Worm (Caenorhabditis elegans): ENCODE measurements around the gene T14G8.2.

T14G8.2 gene

DNA sequence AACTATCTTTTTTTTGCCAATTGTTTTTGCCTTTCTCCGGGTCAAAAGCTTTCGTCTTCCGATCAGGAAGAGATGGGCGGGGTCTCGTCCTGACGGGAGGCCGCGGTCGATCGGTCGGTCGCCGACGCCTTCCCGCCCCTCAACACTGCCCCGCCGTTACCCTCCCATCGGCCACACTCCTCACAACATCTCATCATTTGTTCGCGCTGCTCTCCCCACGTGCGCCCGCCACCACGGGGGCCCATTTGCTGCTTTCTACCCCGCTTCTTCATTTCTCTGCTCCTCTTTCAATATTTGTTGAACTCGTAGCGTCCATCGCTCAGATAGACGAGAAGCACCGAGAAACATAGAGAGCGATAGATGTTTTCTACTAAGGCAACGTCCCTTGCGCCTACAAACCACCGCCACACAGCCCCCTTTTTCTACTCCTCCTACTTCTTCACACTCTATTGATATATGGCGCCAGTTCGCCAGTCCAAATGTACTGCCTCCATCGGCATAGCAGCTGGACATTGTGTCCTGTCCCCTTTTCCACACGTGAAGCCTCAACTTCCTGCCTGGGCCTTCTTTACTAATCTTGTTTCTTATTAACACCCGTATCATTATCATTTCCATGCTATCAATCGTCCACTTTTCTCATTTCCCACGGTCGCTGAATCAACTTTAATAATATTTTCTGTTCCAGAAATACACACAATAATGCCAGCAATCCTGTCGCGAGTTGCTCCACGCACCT, 19.2 kb downstream of the T14G8.2 start, which contains the start of gene bcat-1 (continued):
- no peak for TF ChIP-seq egl-27 (tag; optimal IDR thresholded peaks at IDR 0.05)

DNA sequence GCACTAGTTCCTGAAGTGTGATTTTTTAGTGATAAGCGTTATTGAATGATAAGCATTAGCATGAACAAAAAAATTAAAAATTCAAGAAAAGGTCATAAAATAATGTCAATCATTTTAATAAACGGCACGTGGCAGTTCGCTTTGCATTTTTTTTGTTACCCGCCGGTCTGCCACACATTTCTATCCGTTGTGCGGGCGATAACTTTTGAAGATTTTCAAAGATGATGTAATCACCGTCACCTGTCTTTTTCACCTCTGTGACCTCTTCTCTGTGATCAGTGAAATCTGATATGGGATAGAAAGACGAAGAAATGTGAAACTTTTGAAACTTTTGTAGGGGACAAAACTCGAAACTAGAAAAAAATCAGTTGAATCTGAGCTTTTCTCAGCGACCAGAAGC, 20.1 kb downstream of the T14G8.2 start:
- TF ChIP-seq isw-1 (GFP tag; IDR thresholded peaks at IDR 0.05) (no peak), blmp-1 (tag; optimal IDR thresholded peaks at IDR 0.05) (peak; percentile 39), nhr-84 (tag; optimal IDR thresholded peaks at IDR 0.05) (no peak), nhr-90 (tag; optimal IDR thresholded peaks at IDR 0.05; ENCODE audit: poor library complexity) (no peak), efl-3 (GFP tag; optimal IDR thresholded peaks at IDR 0.05) (no peak), mep-1 (tag; optimal IDR thresholded peaks at IDR 0.05) (no peak), lin-35 (GFP tag; optimal IDR thresholded peaks at IDR 0.05) (no peak), nhr-85 (tag) (peak; percentile 44), sptf-1 (tag; optimal IDR thresholded peaks at IDR 0.05) (no peak), ztf-4 (tag; optimal IDR thresholded peaks at IDR 0.05) (peak; percentile 24), elt-3 (tag; optimal IDR thresholded peaks at IDR 0.05) (peak in 1 of 6 experiments; percentile 23), egl-27 (tag; optimal IDR thresholded peaks at IDR 0.05) (no peak), xbp-1 (tag; optimal IDR thresholded peaks at IDR 0.05) (peak; percentile 32), pax-3 (tag; optimal IDR thresholded peaks at IDR 0.05) (no peak), mef-2 (tag; optimal IDR thresholded peaks at IDR 0.05) (peak; percentile 55), pag-3 (tag; optimal IDR thresholded peaks at IDR 0.05; ENCODE audit: borderline replicate concordance, insufficient read depth) (peak; percentile 84), nhr-11 (tag; optimal IDR thresholded peaks at IDR 0.05) (peak; percentile 32), nhr-71 (tag; optimal IDR thresholded peaks at IDR 0.05) (peak; percentile 85), nhr-20 (tag; optimal IDR thresholded peaks at IDR 0.05) (peak; percentile 74), snu-23 (GFP tag; optimal IDR thresholded peaks at IDR 0.05) (peak; percentile 57), ces-1 (GFP tag; optimal IDR thresholded peaks at IDR 0.05) (no peak), aha-1 (tag; optimal IDR thresholded peaks at IDR 0.05) (no peak), egl-13 (tag; optimal IDR thresholded peaks at IDR 0.05) (no peak), aly-2 (tag; optimal IDR thresholded peaks at IDR 0.05) (no peak), fkh-8 (tag; optimal IDR thresholded peaks at IDR 0.05) (no peak), unc-130 (tag; optimal IDR thresholded peaks at IDR 0.05) (peak; percentile 8), unc-86 (tag; optimal IDR thresholded peaks at IDR 0.05) (no peak), hlh-17 (GFP tag; optimal IDR thresholded peaks at IDR 0.05; ENCODE audit: borderline replicate concordance) (no peak), rnt-1 (tag; optimal IDR thresholded peaks at IDR 0.05) (peak; percentile 85), snpc-4 (tag; optimal IDR thresholded peaks at IDR 0.05) (no peak), jun-1 (tag; optimal IDR thresholded peaks at IDR 0.05) (no peak), nhr-77 (tag; optimal IDR thresholded peaks at IDR 0.05) (no peak), ets-5 (GFP tag; IDR thresholded peaks at IDR 0.05) (no peak), nhr-47 (tag; optimal IDR thresholded peaks at IDR 0.05) (peak; percentile 40), mdl-1 (tag; optimal IDR thresholded peaks at IDR 0.05) (peak in 1 of 2 experiments; percentile 63), unc-62 (GFP tag; optimal IDR thresholded peaks at IDR 0.05) (no peak), dsc-1 (tag; optimal IDR thresholded peaks at IDR 0.05) (no peak), lin-14 (GFP tag; optimal IDR thresholded peaks at IDR 0.05) (peak; percentile 80), sox-4 (tag; optimal IDR thresholded peaks at IDR 0.05) (no peak), unc-30 (tag; optimal IDR thresholded peaks at IDR 0.05) (no peak), lin-13 (GFP tag; optimal IDR thresholded peaks at IDR 0.05) (peak; percentile 19), dpl-1 (GFP tag; optimal IDR thresholded peaks at IDR 0.05) (no peak), hlh-4 (tag; optimal IDR thresholded peaks at IDR 0.05) (no peak), C16A3.4 (tag; optimal IDR thresholded peaks at IDR 0.05) (no peak), swsn-7 (tag; optimal IDR thresholded peaks at IDR 0.05) (peak; percentile 17), ama-1 (optimal IDR thresholded peaks at IDR 0.05) (no peak), C34B4.2 (tag; optimal IDR thresholded peaks at IDR 0.05) (no peak), unc-98 (GFP tag; IDR thresholded peaks at IDR 0.05) (peak; percentile 39; the same call in 1 of the 2 replicates), Y116A8C.19 (tag; optimal IDR thresholded peaks at IDR 0.05; ENCODE audit: borderline replicate concordance) (no peak), skn-1 (tag; optimal IDR thresholded peaks at IDR 0.05) (no peak)
